Worm (Caenorhabditis elegans): Measurements from ENCODE around the gene W05B2.2.

W05B2.2 gene

DNA sequence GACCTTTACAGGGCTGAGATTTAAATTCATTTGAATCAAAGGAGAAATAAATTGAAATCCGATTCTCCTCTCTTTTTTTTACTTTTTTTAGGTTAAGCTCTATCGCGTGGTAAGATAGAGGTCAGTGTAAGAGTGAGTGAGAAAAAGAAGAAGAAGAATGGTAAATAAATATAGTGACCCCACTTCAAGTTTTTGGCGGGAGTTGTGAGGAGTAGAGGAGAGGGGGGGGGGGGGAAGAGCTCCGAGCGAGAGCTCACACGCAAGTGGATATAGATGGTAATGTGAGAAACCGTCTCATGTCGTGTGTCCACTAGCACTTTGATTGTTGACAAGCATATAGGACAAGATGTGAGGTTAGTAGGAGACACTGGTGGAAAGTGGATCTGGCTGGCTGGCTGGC, at the start of gene W05B2.2:
W05B2.2 (minus strand) TSS at position 101 of the 400 bp plus-strand sequence.
- TF ChIP-seq ceh-6 (GFP tag; optimal IDR thresholded peaks at IDR 0.05) (no peak), ceh-34 (tag; optimal IDR thresholded peaks at IDR 0.05) (peak; percentile 50)

- no peak for TF ChIP-seq elt-2 (tag; optimal IDR thresholded peaks at IDR 0.05)
- TF ChIP-seq rnt-1 (tag; optimal IDR thresholded peaks at IDR 0.05) = no peak
Measured at ce11 chrIII:11012264-11012663, 45.4 kb upstream of the W05B2.2 start, which contains the start of gene kvs-4. kvs-4 (plus strand) TSS chrIII:11012564.

- TF ChIP-seq pros-1 (tag; optimal IDR thresholded peaks at IDR 0.05) (no peak), nfya-1 (tag; optimal IDR thresholded peaks at IDR 0.05) (no peak), unc-86 (tag; optimal IDR thresholded peaks at IDR 0.05) (no peak), ceh-6 (GFP tag; optimal IDR thresholded peaks at IDR 0.05) (no peak), Y22D7AL.16 (tag; optimal IDR thresholded peaks at IDR 0.05) (no peak), ceh-19 (GFP tag; optimal IDR thresholded peaks at IDR 0.05) (no peak), gmeb-2 (tag; optimal IDR thresholded peaks at IDR 0.05) (no peak), ceh-18 (tag; optimal IDR thresholded peaks at IDR 0.05) (no peak), ceh-22 (tag; optimal IDR thresholded peaks at IDR 0.05) (no peak), pag-3 (tag; optimal IDR thresholded peaks at IDR 0.05; ENCODE audit: borderline replicate concordance) (no peak), ahr-1 (tag; optimal IDR thresholded peaks at IDR 0.05) (no peak), pat-9 (tag; optimal IDR thresholded peaks at IDR 0.05) (no peak), T23F11.4 (GFP tag; optimal IDR thresholded peaks at IDR 0.05) (no peak), nhr-11 (tag; optimal IDR thresholded peaks at IDR 0.05) (no peak), fax-1 (tag; optimal IDR thresholded peaks at IDR 0.05) (no peak), unc-42 (tag; optimal IDR thresholded peaks at IDR 0.05) (no peak), lin-11 (tag; optimal IDR thresholded peaks at IDR 0.05) (no peak), odd-2 (tag; optimal IDR thresholded peaks at IDR 0.05) (no peak)
Measured at ce11 chrIII:11010597-11010996, 43.7 kb upstream of the W05B2.2 start.

DNA sequence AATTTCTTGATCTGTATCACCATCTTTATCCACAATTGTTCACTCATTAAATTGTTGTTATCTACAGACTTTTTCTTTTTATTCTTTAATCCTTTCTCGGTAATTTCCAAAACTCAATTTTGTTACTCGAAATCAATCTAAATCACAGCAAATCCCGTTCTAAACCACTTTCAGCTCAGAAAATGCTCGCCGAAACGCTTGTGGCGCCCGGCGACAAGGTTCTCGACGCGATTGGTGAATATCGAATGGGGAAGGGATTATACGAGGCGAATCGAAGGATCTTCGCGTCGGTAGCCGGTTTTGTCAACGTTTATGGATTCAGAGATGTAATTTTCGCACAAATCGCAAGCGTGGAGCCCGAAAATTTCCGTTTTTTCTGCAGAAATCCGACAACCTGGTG, 42.0 kb upstream of the W05B2.2 start, which contains the start of gene exos-1:
exos-1 (plus strand) TSS at position 175 of the 400 bp plus-strand sequence.
- TF ChIP-seq dve-1 (tag; optimal IDR thresholded peaks at IDR 0.05) (no peak), ceh-24 (tag; optimal IDR thresholded peaks at IDR 0.05) (no peak)

DNA sequence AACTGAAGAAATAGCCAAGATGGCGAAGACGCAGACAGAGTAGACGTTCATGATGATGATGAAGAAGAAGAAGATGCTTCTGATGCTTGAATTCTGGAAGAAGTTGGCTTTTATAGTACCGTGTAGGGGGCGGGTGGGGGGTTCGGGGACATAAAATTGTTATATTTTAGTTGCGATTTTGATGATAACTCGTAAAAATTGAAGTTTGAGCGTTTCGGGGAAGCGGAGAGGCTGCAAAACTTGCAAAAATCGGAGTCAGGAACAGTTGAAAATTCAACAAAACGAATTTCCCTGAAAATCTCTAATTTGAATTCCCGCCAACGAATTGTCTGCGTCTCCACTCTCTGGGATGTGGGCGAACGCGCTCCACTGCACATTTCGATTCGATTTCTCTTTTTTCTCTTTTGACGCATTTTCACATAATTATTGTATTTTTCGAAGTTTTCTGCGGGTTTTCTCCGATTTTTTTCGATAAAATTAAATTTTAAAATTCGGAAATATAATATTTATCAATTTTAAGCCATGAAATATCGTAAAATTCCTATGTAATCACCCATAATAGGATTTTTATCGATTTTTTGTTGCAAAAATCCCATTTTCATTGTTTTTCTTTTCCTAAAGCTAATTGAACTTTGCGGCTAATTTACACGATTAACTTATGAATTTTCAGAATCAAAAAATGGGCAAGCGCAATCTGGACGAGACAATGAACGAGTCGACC, 40.8 kb upstream of the W05B2.2 start, which contains the start of the genes fipr-17 and Y48A6B.3:
fipr-17 (minus strand) TSS at position 51 of the 721 bp plus-strand sequence.
Y48A6B.3 (plus strand) TSS at position 671 of the 721 bp plus-strand sequence.
- TF ChIP-seq zip-5 (tag; optimal IDR thresholded peaks at IDR 0.05) (no peak), pros-1 (tag; optimal IDR thresholded peaks at IDR 0.05) (peak; percentile 14), ceh-34 (tag; optimal IDR thresholded peaks at IDR 0.05) (peak; percentile 38), elt-2 (tag; optimal IDR thresholded peaks at IDR 0.05) (peak; percentile 49), rnt-1 (tag; optimal IDR thresholded peaks at IDR 0.05) (no peak), unc-86 (tag; optimal IDR thresholded peaks at IDR 0.05) (peak; percentile 26), ceh-31 (tag; optimal IDR thresholded peaks at IDR 0.05) (peak; percentile 63), madf-2 (tag; optimal IDR thresholded peaks at IDR 0.05) (no peak), ceh-48 (tag; optimal IDR thresholded peaks at IDR 0.05) (peak; percentile 60), dve-1 (tag; optimal IDR thresholded peaks at IDR 0.05) (peak; percentile 54), ref-2 (tag; optimal IDR thresholded peaks at IDR 0.05) (no peak), hlh-6 (tag; optimal IDR thresholded peaks at IDR 0.05) (no peak), tbx-2 (tag; optimal IDR thresholded peaks at IDR 0.05) (peak; percentile 21), unc-55 (GFP tag; optimal IDR thresholded peaks at IDR 0.05) (peak; percentile 39), ceh-18 (tag; optimal IDR thresholded peaks at IDR 0.05) (peak; percentile 9), unc-3 (GFP tag; conservative IDR thresholded peaks at IDR 0.05) (no peak), unc-3 (tag; optimal IDR thresholded peaks at IDR 0.05) (no peak), nfya-1 (tag; optimal IDR thresholded peaks at IDR 0.05) (peak; percentile 80), ceh-6 (GFP tag; optimal IDR thresholded peaks at IDR 0.05) (no peak), unc-42 (tag; optimal IDR thresholded peaks at IDR 0.05) (peak; percentile 68), gmeb-2 (tag; optimal IDR thresholded peaks at IDR 0.05) (no peak), ttx-3 (tag; optimal IDR thresholded peaks at IDR 0.05) (peak; percentile 2), lin-11 (tag; optimal IDR thresholded peaks at IDR 0.05) (no peak), pag-3 (tag; optimal IDR thresholded peaks at IDR 0.05; ENCODE audit: borderline replicate concordance) (no peak), hlh-30 (tag; optimal IDR thresholded peaks at IDR 0.05; ENCODE audit: insufficient read depth) (peak; percentile 12)

All from whole organism, late embryonic.